Fruit fly (Drosophila melanogaster) whole organism, embryonic: Measurements from ENCODE around the gene CG10984.

Experiments
- ATbp ChIP-seq: fragments of 200-800 bp; sonication (Bioruptor generic); optimal IDR thresholded peaks from 2 replicates; lab custom pipeline; 2017; ENCODE audit warnings: missing biosample characterization, mild to moderate bottlenecking, missing genetic modification characterization, missing genetic modification reagents
- Blimp-1 ChIP-seq: fragments of 200-800 bp; sonication (Bioruptor generic); optimal IDR thresholded peaks from 3 replicates; lab custom pipeline; 2018; ENCODE audit warnings: missing biosample characterization, missing genetic modification characterization, mild to moderate bottlenecking, moderate library complexity, missing genetic modification reagents
- BtbVII ChIP-seq: fragments of 200-800 bp; sonication (Bioruptor generic); optimal IDR thresholded peaks from 3 replicates; lab custom pipeline; 2017; ENCODE audit warnings: missing biosample characterization, mild to moderate bottlenecking, missing genetic modification characterization
- CG10979 ChIP-seq: fragments of 200-800 bp; sonication (Bioruptor generic); optimal IDR thresholded peaks from 2 replicates; lab custom pipeline; 2018; ENCODE audit warnings: missing biosample characterization, mild to moderate bottlenecking, missing genetic modification characterization, moderate library complexity
- CG11504 ChIP-seq: fragments of 200-800 bp; sonication (Bioruptor generic); optimal IDR thresholded peaks from 3 replicates; lab custom pipeline; 2019; ENCODE audit warnings: missing biosample characterization, mild to moderate bottlenecking, missing genetic modification characterization, moderate library complexity
- CG11695 ChIP-seq: fragments of 200-800 bp; sonication (Bioruptor generic); IDR thresholded peaks from 3 replicates; pipeline ENCODE4 v1.3.6; 2022; ENCODE audit warnings: missing biosample characterization, missing genetic modification characterization
- CG12391 ChIP-seq: fragments of 200-800 bp; sonication (Bioruptor generic); optimal IDR thresholded peaks from 3 replicates; lab custom pipeline; 2018; ENCODE audit warnings: missing biosample characterization, mild to moderate bottlenecking, missing genetic modification characterization, moderate library complexity
- CG13775 ChIP-seq: fragments of 200-800 bp; sonication (Bioruptor generic); optimal IDR thresholded peaks from 3 replicates; lab custom pipeline; 2017; ENCODE audit warnings: missing biosample characterization, mild to moderate bottlenecking, missing genetic modification characterization
- CG14965 ChIP-seq: fragments of 200-800 bp; sonication (Bioruptor generic); optimal IDR thresholded peaks from 2 replicates; lab custom pipeline; 2016; ENCODE audit warnings: missing biosample characterization, missing genetic modification characterization, borderline replicate concordance
- CG17802 ChIP-seq: fragments of 200-800 bp; sonication (Bioruptor generic); optimal IDR thresholded peaks from 2 replicates; lab custom pipeline; 2018; ENCODE audit warnings: missing biosample characterization, mild to moderate bottlenecking, missing genetic modification characterization, moderate library complexity
- CG2678 ChIP-seq: fragments of 200-800 bp; sonication (Bioruptor generic); optimal IDR thresholded peaks from 3 replicates; lab custom pipeline; 2019; ENCODE audit warnings: missing biosample characterization, mild to moderate bottlenecking, missing genetic modification characterization, moderate library complexity
- CG30020 ChIP-seq: fragments of 200-800 bp; optimal IDR thresholded peaks from 2 replicates; lab custom pipeline; 2019; ENCODE audit warnings: missing biosample characterization, mild to moderate bottlenecking, missing genetic modification characterization, moderate library complexity
- CG31441 ChIP-seq: fragments of 200-800 bp; sonication (Bioruptor generic); IDR thresholded peaks from 2 replicates; pipeline ENCODE4 v1.3.6; 2022; ENCODE audit warnings: missing biosample characterization, missing genetic modification characterization
- CG34224 ChIP-seq: fragments of 200-800 bp; sonication (Bioruptor generic); IDR thresholded peaks from 3 replicates; pipeline ENCODE4 v1.3.6; 2022; ENCODE audit warnings: missing biosample characterization, missing genetic modification characterization; ENCODE audit not compliant: partially characterized antibody
- CG4707 ChIP-seq: fragments of 200-800 bp; sonication (Bioruptor generic); optimal IDR thresholded peaks from 2 replicates; lab custom pipeline; 2018; ENCODE audit warnings: missing biosample characterization, mild to moderate bottlenecking, missing genetic modification characterization, moderate library complexity
- CG6254 ChIP-seq: fragments of 200-800 bp; sonication (Bioruptor generic); optimal IDR thresholded peaks from 3 replicates; lab custom pipeline; 2017; ENCODE audit warnings: mild to moderate bottlenecking, missing biosample characterization, missing genetic modification reagents, missing genetic modification characterization
- CG6683 ChIP-seq: fragments of 200-800 bp; sonication (Bioruptor generic); optimal IDR thresholded peaks from 2 replicates; lab custom pipeline; 2017; ENCODE audit warnings: missing biosample characterization, mild to moderate bottlenecking, missing genetic modification characterization, missing genetic modification reagents
- CG6765 ChIP-seq: fragments of 200-800 bp; sonication (Bioruptor generic); optimal IDR thresholded peaks from 3 replicates; lab custom pipeline; 2017; ENCODE audit warnings: missing biosample characterization, mild to moderate bottlenecking, missing genetic modification characterization
- CG7839 ChIP-seq: fragments of 200-800 bp; sonication (Bioruptor generic); optimal IDR thresholded peaks from 3 replicates; lab custom pipeline; 2018; ENCODE audit warnings: missing biosample characterization, mild to moderate bottlenecking, missing genetic modification characterization, moderate library complexity
- CG9727 ChIP-seq: fragments of 200-800 bp; sonication (Bioruptor generic); optimal IDR thresholded peaks from 3 replicates; lab custom pipeline; 2017; ENCODE audit warnings: missing biosample characterization, mild to moderate bottlenecking, missing genetic modification characterization
- D ChIP-seq, 2 experiments: fragments of 200-800 bp in 1 of 2; fragments of >200 bp in 1 of 2; sonication (Bioruptor generic) in 1 of 2; optimal IDR thresholded peaks; 2 replicates in 1 of 2; 3 replicates in 1 of 2; lab custom pipeline; 2017; ENCODE audit warnings: mild to moderate bottlenecking in 1 of 2, missing biosample characterization in 1 of 2, missing genetic modification characterization in 1 of 2, missing genetic modification reagents in 1 of 2
- H15 ChIP-seq: fragments of 200-800 bp; sonication (Bioruptor generic); IDR thresholded peaks from 3 replicates; pipeline ENCODE4 v1.3.6; 2022; ENCODE audit warnings: missing biosample characterization, missing genetic modification characterization
- Hey ChIP-seq: fragments of 200-800 bp; sonication (Bioruptor generic); optimal IDR thresholded peaks from 3 replicates; lab custom pipeline; 2018; ENCODE audit warnings: missing biosample characterization, mild to moderate bottlenecking, missing genetic modification characterization
- Hsf ChIP-seq: fragments of 200-800 bp; sonication (Bioruptor generic); optimal IDR thresholded peaks from 3 replicates; lab custom pipeline; 2016; ENCODE audit warnings: missing biosample characterization, missing genetic modification characterization
- Kr ChIP-seq: fragments of 200-800 bp; sonication (Bioruptor generic); optimal IDR thresholded peaks from 2 replicates; lab custom pipeline; 2017; ENCODE audit warnings: missing biosample characterization, mild to moderate bottlenecking, missing genetic modification characterization
- MBD-R2 ChIP-seq: fragments of 200-800 bp; sonication (Bioruptor generic); IDR thresholded peaks from 2 replicates; pipeline ENCODE4 v1.3.6; 2022; ENCODE audit warnings: missing biosample characterization, missing genetic modification characterization
- Spps ChIP-seq: fragments of 200-800 bp; sonication (Bioruptor generic); optimal IDR thresholded peaks from 2 replicates; lab custom pipeline; 2018; ENCODE audit warnings: missing biosample characterization, mild to moderate bottlenecking, missing genetic modification characterization
- Ssrp ChIP-seq: fragments of 200-800 bp; sonication (Bioruptor generic); optimal IDR thresholded peaks from 2 replicates; lab custom pipeline; 2018; ENCODE audit warnings: missing biosample characterization, mild to moderate bottlenecking, missing genetic modification characterization, moderate library complexity
- cas ChIP-seq: fragments of 200-800 bp; sonication (Bioruptor generic); IDR thresholded peaks from 2 replicates; pipeline ENCODE4 v1.3.6; 2022; ENCODE audit warnings: missing biosample characterization, missing genetic modification characterization
- dm ChIP-seq: fragments of 200-800 bp; sonication (Bioruptor generic); optimal IDR thresholded peaks from 3 replicates; lab custom pipeline; 2016; ENCODE audit warnings: missing biosample characterization, missing genetic modification characterization
- dmrt99B ChIP-seq: fragments of 200-800 bp; sonication (Bioruptor generic); optimal IDR thresholded peaks from 2 replicates; lab custom pipeline; 2018; ENCODE audit warnings: missing biosample characterization, mild to moderate bottlenecking, missing genetic modification characterization, moderate library complexity
- gsb-n ChIP-seq: fragments of 200-800 bp; sonication (Bioruptor generic); optimal IDR thresholded peaks from 3 replicates; lab custom pipeline; 2018; ENCODE audit warnings: missing biosample characterization, mild to moderate bottlenecking, missing genetic modification characterization
- hkb ChIP-seq, 2 experiments: fragments of 200-800 bp in 1 of 2; fragments of >200 bp in 1 of 2; sonication (Bioruptor generic) in 1 of 2; IDR thresholded peaks in 1 of 2; optimal IDR thresholded peaks in 1 of 2; 2 replicates each; pipeline versions ENCODE4 v1.3.6 to Lab custom; 2017 to 2022; ENCODE audit warnings: missing biosample characterization in 1 of 2, missing genetic modification characterization in 1 of 2
- kay ChIP-seq: fragments of 200-800 bp; sonication (Bioruptor generic); optimal IDR thresholded peaks from 2 replicates; lab custom pipeline; 2016; ENCODE audit warnings: missing biosample characterization, missing genetic modification characterization
- kni ChIP-seq: fragments of 200-800 bp; sonication (Bioruptor generic); optimal IDR thresholded peaks from 3 replicates; lab custom pipeline; 2017; ENCODE audit warnings: mild to moderate bottlenecking, missing biosample characterization, missing genetic modification reagents, missing genetic modification characterization
- nom ChIP-seq: fragments of 200-800 bp; sonication (Bioruptor generic); optimal IDR thresholded peaks from 2 replicates; lab custom pipeline; 2017; ENCODE audit warnings: missing biosample characterization, missing genetic modification characterization, mild to moderate bottlenecking, moderate library complexity, missing genetic modification reagents
- odd ChIP-seq: fragments of 200-800 bp; sonication (Bioruptor generic); optimal IDR thresholded peaks from 2 replicates; lab custom pipeline; 2017; ENCODE audit warnings: missing biosample characterization, mild to moderate bottlenecking, missing genetic modification characterization
- org-1 ChIP-seq: fragments of 200-800 bp; sonication (Bioruptor generic); optimal IDR thresholded peaks from 2 replicates; lab custom pipeline; 2017; ENCODE audit warnings: missing biosample characterization, missing genetic modification characterization
- phol ChIP-seq: fragments of 200-800 bp; sonication (Bioruptor generic); optimal IDR thresholded peaks from 3 replicates; lab custom pipeline; 2018; ENCODE audit warnings: missing biosample characterization, mild to moderate bottlenecking, missing genetic modification characterization, moderate library complexity
- row ChIP-seq: fragments of 200-800 bp; sonication (Bioruptor generic); IDR thresholded peaks from 3 replicates; pipeline ENCODE4 v1.3.6; 2022; ENCODE audit warnings: missing biosample characterization, missing genetic modification characterization
- slbo ChIP-seq: fragments of 200-800 bp; sonication (Bioruptor generic); IDR thresholded peaks from 2 replicates; pipeline ENCODE4 v1.3.6; 2022; ENCODE audit warnings: missing biosample characterization, missing genetic modification characterization
- sr ChIP-seq: fragments of 200-800 bp; sonication (Bioruptor generic); IDR thresholded peaks from 3 replicates; pipeline ENCODE4 v1.3.6; 2022; ENCODE audit warnings: missing biosample characterization, missing genetic modification characterization
- stwl ChIP-seq: fragments of 200-800 bp; sonication (Bioruptor generic); optimal IDR thresholded peaks from 3 replicates; lab custom pipeline; 2018; ENCODE audit warnings: missing biosample characterization, mild to moderate bottlenecking, missing genetic modification characterization, moderate library complexity
- tgo ChIP-seq: fragments of 200-800 bp; sonication (Bioruptor generic); IDR thresholded peaks from 3 replicates; pipeline ENCODE4 v1.3.6; 2022; ENCODE audit warnings: missing biosample characterization, missing genetic modification characterization
- tin ChIP-seq: fragments of 200-800 bp; sonication (Bioruptor generic); optimal IDR thresholded peaks from 3 replicates; lab custom pipeline; 2016; ENCODE audit warnings: missing biosample characterization, missing genetic modification characterization
- unc-4 ChIP-seq: fragments of 200-800 bp; sonication (Bioruptor generic); IDR thresholded peaks from 2 replicates; pipeline ENCODE4 v1.3.6; 2022; ENCODE audit warnings: missing biosample characterization, missing genetic modification characterization; ENCODE audit not compliant: partially characterized antibody
- wek ChIP-seq: fragments of 200-800 bp; sonication (Bioruptor generic); optimal IDR thresholded peaks from 3 replicates; lab custom pipeline; 2018; ENCODE audit warnings: missing biosample characterization, mild to moderate bottlenecking, missing genetic modification characterization, moderate library complexity
- z ChIP-seq: fragments of 200-800 bp; sonication (Bioruptor generic); IDR thresholded peaks from 3 replicates; pipeline ENCODE4 v1.3.6; 2022; ENCODE audit warnings: missing biosample characterization, missing genetic modification characterization
- zen ChIP-seq: fragments of 200-800 bp; sonication (Bioruptor generic); optimal IDR thresholded peaks from 3 replicates; lab custom pipeline; 2018; ENCODE audit warnings: missing biosample characterization, mild to moderate bottlenecking, missing genetic modification characterization, moderate library complexity

CG10984 gene

dm6 chr3L:12717621-12718020 lies 32.3 kb upstream of the CG10984 start (continued):
- TF ChIP-seq sr (GFP tag; lab: Robert Waterston, UW) (no peak), tin (GFP tag; lab: Kevin White, UChicago) (peak; percentile 19), nom (no peak), CG6683 (no peak), odd (GFP tag; lab: Kevin White, UChicago) (no peak), CG11504 (tag; lab: Kevin White, UChicago) (peak; percentile 64), stwl (tag; lab: Kevin White, UChicago) (no peak), slbo (GFP tag; lab: Robert Waterston, UW) (no peak), CG6765 (GFP tag; lab: Kevin White, UChicago) (no peak), kay (GFP tag; lab: Kevin White, UChicago) (no peak), CG10979 (peak; percentile 69), CG6254 (GFP tag; lab: Kevin White, UChicago) (peak; percentile 49), phol (tag; lab: Kevin White, UChicago) (peak; percentile 39), unc-4 (GFP tag; lab: Robert Waterston, UW) (no peak), D (optimal IDR thresholded peaks at IDR 0.05; lab: Kevin White, UChicago) (no peak), D (GFP tag; optimal IDR thresholded peaks at IDR 0.05; lab: Kevin White, UChicago) (peak; percentile 24), zen (no peak), CG31441 (GFP tag; lab: Robert Waterston, UW) (peak; percentile 53), tgo (no peak), Hsf (GFP tag; lab: Kevin White, UChicago) (no peak), z (no peak), dmrt99B (tag; lab: Kevin White, UChicago) (peak; percentile 26), Blimp-1 (GFP tag; lab: Kevin White, UChicago) (peak; percentile 17), CG30020 (no peak), cas (GFP tag; lab: Robert Waterston, UW) (no peak), hkb (optimal IDR thresholded peaks at IDR 0.05; lab: Kevin White, UChicago) (no peak), hkb (GFP tag; IDR thresholded peaks at IDR 0.05; lab: Robert Waterston, UW) (no peak), kni (GFP tag; lab: Kevin White, UChicago) (no peak), gsb-n (tag; lab: Kevin White, UChicago) (peak; percentile 2), wek (no peak), CG7839 (tag; lab: Kevin White, UChicago) (peak; percentile 8), CG13775 (GFP tag; lab: Kevin White, UChicago) (no peak), row (GFP tag; lab: Robert Waterston, UW) (no peak), BtbVII (GFP tag; lab: Kevin White, UChicago) (no peak), CG17802 (tag; lab: Kevin White, UChicago) (no peak), ATbp (peak; percentile 11), CG9727 (GFP tag; lab: Kevin White, UChicago) (peak; percentile 44), CG34224 (GFP tag; lab: Robert Waterston, UW) (no peak), Ssrp (tag; lab: Kevin White, UChicago) (peak; percentile 16), CG11695 (GFP tag; lab: Robert Waterston, UW) (no peak), CG4707 (GFP tag; lab: Kevin White, UChicago) (no peak), Hey (tag; lab: Kevin White, UChicago) (no peak), Kr (no peak), Spps (no peak), H15 (GFP tag; lab: Robert Waterston, UW) (no peak), dm (GFP tag; lab: Kevin White, UChicago) (no peak), MBD-R2 (GFP tag; lab: Robert Waterston, UW) (no peak), org-1 (GFP tag; lab: Kevin White, UChicago) (no peak), CG2678 (tag; lab: Kevin White, UChicago) (peak; percentile 38), CG14965 (GFP tag; lab: Kevin White, UChicago) (no peak), CG12391 (tag; lab: Kevin White, UChicago) (peak; percentile 47)
